Worm (Caenorhabditis elegans) whole organism, mixed stage, embryonic: ENCODE data around the gene fbxa-43.

ENCODE experiments used
- elt-1 ChIP-seq: sonication (generic microtip); optimal IDR thresholded peaks from 2 replicates; lab custom pipeline; 2017; ENCODE audit warnings: missing genetic modification characterization, mild to moderate bottlenecking, missing compliant biosample characterization, antibody characterized with exemption, moderate library complexity, borderline replicate concordance; ENCODE audit not compliant: insufficient read depth
- elt-3 ChIP-seq: fragments of 150-350 bp; optimal IDR thresholded peaks from 2 replicates; lab custom pipeline; 2014; ENCODE audit warnings: missing biosample characterization, missing genetic modification characterization
- lsy-2 ChIP-seq: fragments of 150-350 bp; optimal IDR thresholded peaks from 2 replicates; lab custom pipeline; 2014; ENCODE audit warnings: missing biosample characterization, missing genetic modification characterization
- mep-1 ChIP-seq: fragments of 150-350 bp; optimal IDR thresholded peaks from 2 replicates; lab custom pipeline; 2017; ENCODE audit warnings: missing biosample characterization, missing genetic modification reagents, missing genetic modification characterization, inconsistent platforms
- mls-2 ChIP-seq: sonication (generic microtip); optimal IDR thresholded peaks from 2 replicates; lab custom pipeline; 2016; ENCODE audit warnings: mild to moderate bottlenecking, missing genetic modification characterization, moderate library complexity, missing compliant biosample characterization
- nhr-237 ChIP-seq: fragments of 150-350 bp; optimal IDR thresholded peaks from 2 replicates; lab custom pipeline; 2014; ENCODE audit warnings: missing biosample characterization, missing genetic modification characterization
- pha-4 ChIP-seq: fragments of 150-350 bp; optimal IDR thresholded peaks from 2 replicates; lab custom pipeline; 2018; ENCODE audit warnings: missing biosample characterization, missing genetic modification reagents, missing genetic modification characterization
- snpc-4 ChIP-seq: fragments of 150-350 bp; optimal IDR thresholded peaks from 2 replicates; lab custom pipeline; 2014; ENCODE audit warnings: missing biosample characterization, missing genetic modification characterization
- unc-39 ChIP-seq: fragments of 150-350 bp; optimal IDR thresholded peaks from 2 replicates; lab custom pipeline; 2014; ENCODE audit warnings: missing biosample characterization, missing genetic modification characterization
- unc-62 ChIP-seq: fragments of 150-350 bp; optimal IDR thresholded peaks from 2 replicates; lab custom pipeline; 2014; ENCODE audit warnings: missing biosample characterization, missing genetic modification reagents, missing genetic modification characterization
- ztf-11 ChIP-seq: fragments of 150-350 bp; optimal IDR thresholded peaks from 2 replicates; lab custom pipeline; 2014; ENCODE audit warnings: missing biosample characterization, missing genetic modification characterization

- TF ChIP-seq pha-4 (tag; lab: Kevin White, UChicago) (no peak), lsy-2 (no peak), unc-62 (GFP tag; lab: Kevin White, UChicago) (no peak), mep-1 (tag; lab: Kevin White, UChicago) (no peak), ztf-11 (tag; lab: Kevin White, UChicago) (no peak), unc-39 (tag; lab: Kevin White, UChicago) (no peak), mls-2 (no peak), snpc-4 (tag; lab: Kevin White, UChicago) (no peak), elt-1 (tag; lab: Kevin White, UChicago) (no peak), nhr-237 (no peak), elt-3 (tag; lab: Kevin White, UChicago) (no peak)
These were observed 5.7 kb downstream of the fbxa-43 start, which contains the start of gene fbxa-73 for ce11 chrIII:2253027-2253499.
